Fruit fly (Drosophila melanogaster) whole organism, embryonic: ENCODE data around the gene Ire1.

ENCODE experiments used
- B-H2 ChIP-seq: fragments of 200-800 bp; sonication (Bioruptor generic); optimal IDR thresholded peaks from 2 replicates; lab custom pipeline; 2018; ENCODE audit warnings: missing biosample characterization, mild to moderate bottlenecking, missing genetic modification characterization
- CG10543 ChIP-seq: fragments of 200-800 bp; sonication (Bioruptor generic); optimal IDR thresholded peaks from 3 replicates; lab custom pipeline; 2017; ENCODE audit warnings: missing biosample characterization, mild to moderate bottlenecking, missing genetic modification characterization, moderate library complexity
- CG11085 ChIP-seq: fragments of 200-800 bp; sonication (Bioruptor generic); IDR thresholded peaks from 2 replicates; pipeline ENCODE4 v1.3.6; 2022; ENCODE audit warnings: missing biosample characterization, missing genetic modification characterization
- CG12104 ChIP-seq: fragments of 200-800 bp; sonication (Bioruptor generic); optimal IDR thresholded peaks from 3 replicates; lab custom pipeline; 2016; ENCODE audit warnings: missing biosample characterization, missing genetic modification characterization
- CG12155 ChIP-seq: fragments of 200-800 bp; sonication (Bioruptor generic); optimal IDR thresholded peaks from 3 replicates; lab custom pipeline; 2016; ENCODE audit warnings: missing biosample characterization, missing genetic modification characterization
- CG12769 ChIP-seq: fragments of 200-800 bp; sonication (Bioruptor generic); optimal IDR thresholded peaks from 2 replicates; lab custom pipeline; 2019; ENCODE audit warnings: missing biosample characterization, mild to moderate bottlenecking, missing genetic modification characterization, moderate library complexity
- CG12942 ChIP-seq: fragments of 200-800 bp; sonication (Bioruptor generic); optimal IDR thresholded peaks from 3 replicates; lab custom pipeline; 2016; ENCODE audit warnings: missing biosample characterization, missing genetic modification characterization
- CG15514 ChIP-seq: fragments of 200-800 bp; sonication (Bioruptor generic); optimal IDR thresholded peaks from 3 replicates; lab custom pipeline; 2017; ENCODE audit warnings: missing biosample characterization, missing genetic modification characterization, mild to moderate bottlenecking, moderate library complexity, missing genetic modification reagents
- CG17568 ChIP-seq: fragments of 200-800 bp; sonication (Bioruptor generic); optimal IDR thresholded peaks from 2 replicates; lab custom pipeline; 2018; ENCODE audit warnings: missing biosample characterization, mild to moderate bottlenecking, missing genetic modification characterization, moderate library complexity
- CG2129 ChIP-seq: fragments of 200-800 bp; sonication (Bioruptor generic); IDR thresholded peaks from 2 replicates; pipeline ENCODE4 v1.3.6; 2022; ENCODE audit warnings: missing biosample characterization, missing genetic modification characterization; ENCODE audit not compliant: partially characterized antibody
- CG31224 ChIP-seq: fragments of 200-800 bp; sonication (Bioruptor generic); IDR thresholded peaks from 2 replicates; pipeline ENCODE4 v1.3.6; 2022; ENCODE audit warnings: missing biosample characterization, missing genetic modification characterization
- CG4328 ChIP-seq: fragments of 200-800 bp; sonication (Bioruptor generic); optimal IDR thresholded peaks from 3 replicates; lab custom pipeline; 2017; ENCODE audit warnings: missing biosample characterization, missing genetic modification reagents, missing genetic modification characterization
- CG4360 ChIP-seq: fragments of 200-800 bp; sonication (Bioruptor generic); IDR thresholded peaks from 2 replicates; pipeline ENCODE4 v1.3.6; 2022; ENCODE audit warnings: missing biosample characterization, missing genetic modification characterization
- CG43689 ChIP-seq: fragments of 200-800 bp; sonication (Bioruptor generic); IDR thresholded peaks from 2 replicates; pipeline ENCODE4 v1.3.6; 2022; ENCODE audit warnings: missing biosample characterization, missing genetic modification characterization
- CG5180 ChIP-seq: fragments of 200-800 bp; sonication (Bioruptor generic); optimal IDR thresholded peaks from 3 replicates; lab custom pipeline; 2017; ENCODE audit warnings: missing biosample characterization, missing genetic modification characterization, mild to moderate bottlenecking, moderate library complexity, missing genetic modification reagents
- CG6689 ChIP-seq: fragments of 200-800 bp; sonication (Bioruptor generic); IDR thresholded peaks from 2 replicates; pipeline ENCODE4 v1.3.6; 2022; ENCODE audit warnings: missing biosample characterization, missing genetic modification characterization
- CG8290 ChIP-seq, 3 experiments: fragments of 200-800 bp; sonication (Bioruptor generic); optimal IDR thresholded peaks; 2 replicates each; lab custom pipeline; 2016 to 2019; ENCODE audit warnings: missing biosample characterization in 3 of 3, missing genetic modification characterization in 3 of 3, mild to moderate bottlenecking in 2 of 3, moderate library complexity in 1 of 3
- CG9609 ChIP-seq: fragments of 200-800 bp; sonication (Bioruptor generic); optimal IDR thresholded peaks from 3 replicates; lab custom pipeline; 2016; ENCODE audit warnings: missing biosample characterization, missing genetic modification characterization
- CG9817 ChIP-seq: fragments of 200-800 bp; sonication (Bioruptor generic); optimal IDR thresholded peaks from 2 replicates; lab custom pipeline; 2018; ENCODE audit warnings: missing biosample characterization, mild to moderate bottlenecking, missing genetic modification characterization, moderate library complexity
- CoRest ChIP-seq: fragments of 200-800 bp; sonication (Bioruptor generic); optimal IDR thresholded peaks from 3 replicates; lab custom pipeline; 2018; ENCODE audit warnings: missing biosample characterization, mild to moderate bottlenecking, missing genetic modification characterization, moderate library complexity
- D19B ChIP-seq: fragments of 200-800 bp; sonication (Bioruptor generic); optimal IDR thresholded peaks from 2 replicates; lab custom pipeline; 2017; ENCODE audit warnings: missing biosample characterization, mild to moderate bottlenecking, missing genetic modification characterization
- Drgx ChIP-seq: fragments of 200-800 bp; sonication (Bioruptor generic); IDR thresholded peaks from 2 replicates; pipeline ENCODE4 v1.3.6; 2022; ENCODE audit warnings: missing biosample characterization, missing genetic modification characterization
- Fer2 ChIP-seq: fragments of 200-800 bp; sonication (Bioruptor generic); optimal IDR thresholded peaks from 2 replicates; lab custom pipeline; 2018; ENCODE audit warnings: missing biosample characterization, mild to moderate bottlenecking, missing genetic modification characterization, moderate library complexity
- HmgD ChIP-seq: fragments of 200-800 bp; sonication (Bioruptor generic); optimal IDR thresholded peaks from 3 replicates; lab custom pipeline; 2016; ENCODE audit warnings: missing biosample characterization, missing genetic modification characterization
- HmgZ ChIP-seq: fragments of 200-800 bp; sonication (Bioruptor generic); optimal IDR thresholded peaks from 2 replicates; lab custom pipeline; 2018; ENCODE audit warnings: missing biosample characterization, mild to moderate bottlenecking, missing genetic modification characterization
- Hmx ChIP-seq: fragments of 200-800 bp; sonication (Bioruptor generic); optimal IDR thresholded peaks from 2 replicates; lab custom pipeline; 2016; ENCODE audit warnings: missing biosample characterization, missing genetic modification characterization
- Hr39 ChIP-seq: fragments of >200 bp; optimal IDR thresholded peaks from 2 replicates; lab custom pipeline; 2017
- Hr51 ChIP-seq, 2 experiments: fragments of 200-800 bp; sonication (Bioruptor generic); optimal IDR thresholded peaks; 2 replicates in 1 of 2; 3 replicates in 1 of 2; lab custom pipeline; 2016 to 2018; ENCODE audit warnings: missing biosample characterization in 2 of 2, missing genetic modification characterization in 2 of 2, mild to moderate bottlenecking in 1 of 2, moderate library complexity in 1 of 2
- Mes4 ChIP-seq: fragments of 200-800 bp; sonication (Bioruptor generic); optimal IDR thresholded peaks from 2 replicates; lab custom pipeline; 2016; ENCODE audit warnings: missing biosample characterization, missing genetic modification characterization
- Nf-YC ChIP-seq: fragments of 200-800 bp; optimal IDR thresholded peaks from 3 replicates; lab custom pipeline; 2019; ENCODE audit warnings: missing biosample characterization, mild to moderate bottlenecking, missing genetic modification characterization, moderate library complexity
- Ssrp ChIP-seq: fragments of 200-800 bp; sonication (Bioruptor generic); optimal IDR thresholded peaks from 2 replicates; lab custom pipeline; 2018; ENCODE audit warnings: missing biosample characterization, mild to moderate bottlenecking, missing genetic modification characterization, moderate library complexity
- ap ChIP-seq: fragments of 200-800 bp; sonication (Bioruptor generic); IDR thresholded peaks from 2 replicates; pipeline ENCODE4 v1.3.6; 2022; ENCODE audit warnings: missing biosample characterization, missing genetic modification characterization
- ash1 ChIP-seq: fragments of 200-800 bp; sonication (Bioruptor generic); optimal IDR thresholded peaks from 2 replicates; lab custom pipeline; 2018; ENCODE audit warnings: missing biosample characterization, mild to moderate bottlenecking, missing genetic modification characterization
- cato ChIP-seq: fragments of 200-800 bp; sonication (Bioruptor generic); optimal IDR thresholded peaks from 2 replicates; lab custom pipeline; 2016; ENCODE audit warnings: missing biosample characterization, missing genetic modification characterization, borderline replicate concordance
- chm ChIP-seq: fragments of 200-800 bp; sonication (Bioruptor generic); IDR thresholded peaks from 2 replicates; pipeline ENCODE4 v1.3.6; 2022; ENCODE audit warnings: missing biosample characterization, missing genetic modification characterization
- crc ChIP-seq: fragments of 200-800 bp; sonication (Bioruptor generic); optimal IDR thresholded peaks from 2 replicates; lab custom pipeline; 2016; ENCODE audit warnings: missing biosample characterization, missing genetic modification characterization
- gce ChIP-seq: fragments of 200-800 bp; sonication (Bioruptor generic); IDR thresholded peaks from 3 replicates; pipeline ENCODE4 v1.3.6; 2022; ENCODE audit warnings: missing biosample characterization, missing genetic modification characterization
- gem ChIP-seq: fragments of 200-800 bp; sonication (Bioruptor generic); optimal IDR thresholded peaks from 2 replicates; lab custom pipeline; 2019; ENCODE audit warnings: missing biosample characterization, mild to moderate bottlenecking, missing genetic modification characterization, moderate library complexity
- hkb ChIP-seq, 2 experiments: fragments of 200-800 bp in 1 of 2; fragments of >200 bp in 1 of 2; sonication (Bioruptor generic) in 1 of 2; IDR thresholded peaks in 1 of 2; optimal IDR thresholded peaks in 1 of 2; 2 replicates each; pipeline versions ENCODE4 v1.3.6 to Lab custom; 2017 to 2022; ENCODE audit warnings: missing biosample characterization in 1 of 2, missing genetic modification characterization in 1 of 2
- ind ChIP-seq: fragments of 200-800 bp; sonication (Bioruptor generic); optimal IDR thresholded peaks from 3 replicates; lab custom pipeline; 2016; ENCODE audit warnings: missing biosample characterization, missing genetic modification characterization
- inv ChIP-seq: fragments of 200-800 bp; sonication (Bioruptor generic); IDR thresholded peaks from 2 replicates; pipeline ENCODE4 v1.3.6; 2022; ENCODE audit warnings: missing biosample characterization, missing genetic modification characterization; ENCODE audit not compliant: partially characterized antibody
- knrl ChIP-seq: fragments of 200-800 bp; sonication (Bioruptor generic); IDR thresholded peaks from 3 replicates; pipeline ENCODE4 v1.3.6; 2022; ENCODE audit warnings: missing biosample characterization, missing genetic modification characterization; ENCODE audit not compliant: partially characterized antibody
- nerfin-2 ChIP-seq: fragments of 200-800 bp; sonication (Bioruptor generic); IDR thresholded peaks from 2 replicates; pipeline ENCODE4 v1.3.6; 2022; ENCODE audit warnings: missing biosample characterization, missing genetic modification characterization; ENCODE audit not compliant: partially characterized antibody
- psq ChIP-seq: fragments of 200-800 bp; sonication (Bioruptor generic); optimal IDR thresholded peaks from 2 replicates; lab custom pipeline; 2017; ENCODE audit warnings: missing biosample characterization, missing genetic modification characterization
- stc ChIP-seq: fragments of 200-800 bp; sonication (Bioruptor generic); IDR thresholded peaks from 2 replicates; pipeline ENCODE4 v1.3.6; 2022; ENCODE audit warnings: missing biosample characterization, missing genetic modification characterization
- tup ChIP-seq: fragments of 200-800 bp; sonication (Bioruptor generic); optimal IDR thresholded peaks from 2 replicates; lab custom pipeline; 2016; ENCODE audit warnings: missing biosample characterization, mild to moderate bottlenecking, missing genetic modification characterization, moderate library complexity
- unc-4 ChIP-seq: fragments of 200-800 bp; sonication (Bioruptor generic); IDR thresholded peaks from 2 replicates; pipeline ENCODE4 v1.3.6; 2022; ENCODE audit warnings: missing biosample characterization, missing genetic modification characterization; ENCODE audit not compliant: partially characterized antibody
- usp ChIP-seq: fragments of >200 bp; optimal IDR thresholded peaks from 2 replicates; lab custom pipeline; 2017; ENCODE audit warnings: missing biosample characterization, missing genetic modification characterization
- vfl ChIP-seq: fragments of 200-800 bp; sonication (Bioruptor generic); optimal IDR thresholded peaks from 2 replicates; lab custom pipeline; 2016; ENCODE audit warnings: missing biosample characterization, missing genetic modification characterization

Gene Ire1

dm6 chr3R:19892046-19892445 is 31.0 kb upstream of the Ire1 start (continued):
- TF ChIP-seq gce (GFP tag; lab: Robert Waterston, UW) (peak; percentile 69; the same call in 2 of the 3 replicates), hkb (optimal IDR thresholded peaks at IDR 0.05; lab: Kevin White, UChicago) (no peak), hkb (GFP tag; IDR thresholded peaks at IDR 0.05; lab: Robert Waterston, UW) (peak; percentile 74), knrl (GFP tag; lab: Robert Waterston, UW) (peak; percentile 55; the same call in 2 of the 3 replicates), CG12104 (GFP tag; lab: Kevin White, UChicago) (peak; percentile 34), ash1 (GFP tag; lab: Kevin White, UChicago) (no peak), CG6689 (GFP tag; lab: Robert Waterston, UW) (peak; percentile 81), stc (GFP tag; lab: Robert Waterston, UW) (peak; percentile 69), Nf-YC (peak; percentile 53), D19B (GFP tag; lab: Kevin White, UChicago) (peak; percentile 14), HmgD (GFP tag; lab: Kevin White, UChicago) (peak; percentile 31), vfl (peak; percentile 29), unc-4 (no peak), Mes4 (GFP tag; lab: Kevin White, UChicago) (no peak), B-H2 (peak; percentile 32), CG9609 (peak; percentile 71), Hr39 (lab: Kevin White, UChicago) (no peak), CG9817 (peak; percentile 72), ind (GFP tag; lab: Kevin White, UChicago) (peak; percentile 80), gem (tag; lab: Kevin White, UChicago) (peak; percentile 77), Fer2 (peak; percentile 17), CG12942 (GFP tag; lab: Kevin White, UChicago) (peak; percentile 32), Hr51 (GFP tag; optimal IDR thresholded peaks at IDR 0.05; lab: Kevin White, UChicago) (peak; percentile 11 to 76), nerfin-2 (GFP tag; lab: Robert Waterston, UW) (no peak), CG31224 (GFP tag; lab: Robert Waterston, UW) (0 out of 2 replicates have a peak, but pooled peaks have one; percentile 33), Ssrp (peak; percentile 61), psq (GFP tag; lab: Kevin White, UChicago) (no peak), CG15514 (GFP tag; lab: Kevin White, UChicago) (no peak), CG4360 (GFP tag; lab: Robert Waterston, UW) (0 out of 2 replicates have a peak, but pooled peaks have one; percentile 33), CG12769 (peak; percentile 86), CG12155 (peak; percentile 49), CG4328 (GFP tag; lab: Kevin White, UChicago) (peak; percentile 65), ap (peak; percentile 57), chm (GFP tag; lab: Robert Waterston, UW) (peak; percentile 75), CG10543 (GFP tag; lab: Kevin White, UChicago) (peak; percentile 77), Hmx (GFP tag; lab: Kevin White, UChicago) (no peak), CG8290 (GFP tag; optimal IDR thresholded peaks at IDR 0.05; lab: Kevin White, UChicago) (peak; percentile 51), CG8290 (tag; optimal IDR thresholded peaks at IDR 0.05; lab: Kevin White, UChicago) (no peak), cato (GFP tag; lab: Kevin White, UChicago) (peak; percentile 36), Drgx (GFP tag; lab: Robert Waterston, UW) (peak; percentile 68), CG5180 (GFP tag; lab: Kevin White, UChicago) (peak; percentile 21), tup (GFP tag; lab: Kevin White, UChicago) (no peak), CoRest (tag; lab: Kevin White, UChicago) (peak; percentile 71), CG2129 (GFP tag; lab: Robert Waterston, UW) (no peak), CG17568 (GFP tag; lab: Kevin White, UChicago) (peak; percentile 59), crc (GFP tag; lab: Kevin White, UChicago) (peak; percentile 51), usp (GFP tag; lab: Kevin White, UChicago) (no peak), CG11085 (GFP tag; lab: Robert Waterston, UW) (peak; percentile 45; the same call in 1 of the 2 replicates), inv (GFP tag; lab: Robert Waterston, UW) (peak; percentile 27; the same call in 1 of the 2 replicates), CG43689 (peak; percentile 51), HmgZ (tag; lab: Kevin White, UChicago) (peak; percentile 22)
